Fruit fly (Drosophila melanogaster): Measurements from ENCODE around the gene for.

- TF ChIP-seq pan (optimal IDR thresholded peaks at IDR 0.05) (no peak), CG8478 (optimal IDR thresholded peaks at IDR 0.05) (no peak), usp (GFP tag; optimal IDR thresholded peaks at IDR 0.05) (no peak), EcR (GFP tag; optimal IDR thresholded peaks at IDR 0.05) (no peak)
Observed at dm6 chr2L:3597126-3597525, 59.6 kb downstream of the for start.

Measured in whole organism.